Fruit fly (Drosophila melanogaster) S2 (cell line): ENCODE data around the gene primo-2.

Experiments
- CG8478 ChIP-seq: fragments of >200 bp; optimal IDR thresholded peaks from 2 replicates; lab custom pipeline; 2018
- CTCF ChIP-seq, 2 experiments: fragments of >200 bp; optimal IDR thresholded peaks; 2 replicates each; lab custom pipeline; 2018

- TF ChIP-seq CG8478 (no peak), CTCF (optimal IDR thresholded peaks at IDR 0.05; lab: Kevin White, UChicago) (no peak)
These were observed 6.4 kb upstream of the primo-2 start, which contains the start of gene Ubc87F for dm6 chr3R:13718076-13718475.
